Worm (Caenorhabditis elegans): ENCODE data around the gene srh-18.

DNA sequence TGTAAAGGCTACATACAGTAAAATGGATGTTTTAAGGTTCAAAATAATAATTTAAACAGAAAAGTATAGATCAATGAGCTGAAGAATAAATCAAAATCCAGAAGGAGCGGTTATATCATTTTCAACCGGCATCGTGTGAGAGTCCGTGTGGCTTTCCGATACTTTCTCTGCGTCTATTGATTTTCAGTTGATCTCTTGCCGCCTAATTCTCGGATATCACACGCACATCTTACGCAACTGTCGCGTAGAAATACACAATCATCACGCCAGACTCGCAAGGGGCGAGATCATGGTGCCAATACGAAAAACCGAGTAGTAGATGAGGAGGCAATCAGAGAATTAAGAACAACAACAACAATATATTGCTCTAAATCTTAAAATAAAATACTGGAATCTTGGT lies 29.4 kb upstream of the srh-18 start:
- TF ChIP-seq ref-1 (GFP tag; conservative IDR thresholded peaks at IDR 0.05), result no peak
- no peak for TF ChIP-seq flt-1 (GFP tag; IDR thresholded peaks at IDR 0.05)
- TF ChIP-seq med-1 (GFP tag; optimal IDR thresholded peaks at IDR 0.05; ENCODE audit: insufficient read depth), result no peak
- no peak for TF ChIP-seq cog-1 (tag; optimal IDR thresholded peaks at IDR 0.05)
- no peak for TF ChIP-seq tab-1 (GFP tag; IDR thresholded peaks at IDR 0.05)
- TF ChIP-seq ztf-29 (GFP tag; IDR thresholded peaks at IDR 0.05), result no peak
- no peak for TF ChIP-seq klf-2 (GFP tag; conservative IDR thresholded peaks at IDR 0.05)
- no peak for TF ChIP-seq T22C8.4 (GFP tag; IDR thresholded peaks at IDR 0.05)
